Fruit fly (Drosophila melanogaster) whole organism, wandering third instar larva: Measurements from ENCODE around the gene Myt1.

Experiments
- Abd-B ChIP-seq: fragments of >200 bp; optimal IDR thresholded peaks from 2 replicates; lab custom pipeline; 2017; ENCODE audit warnings: missing biosample characterization, missing genetic modification characterization
- CG32264 ChIP-seq: fragments of 200-800 bp; sonication (Bioruptor generic); optimal IDR thresholded peaks from 2 replicates; lab custom pipeline; 2016; ENCODE audit warnings: missing biosample characterization, missing genetic modification characterization
- CG9705 ChIP-seq: fragments of 200-800 bp; sonication (Bioruptor generic); optimal IDR thresholded peaks from 2 replicates; lab custom pipeline; 2018; ENCODE audit warnings: missing biosample characterization, mild to moderate bottlenecking, missing genetic modification characterization
- CrebA ChIP-seq: fragments of 200-800 bp; sonication (Bioruptor generic); optimal IDR thresholded peaks from 2 replicates; lab custom pipeline; 2016; ENCODE audit warnings: missing biosample characterization, mild to moderate bottlenecking, missing genetic modification characterization, borderline replicate concordance
- Dfd ChIP-seq: fragments of >200 bp; optimal IDR thresholded peaks from 2 replicates; lab custom pipeline; 2017; ENCODE audit warnings: missing biosample characterization, missing genetic modification characterization
- Dif ChIP-seq: fragments of 200-275, 200-300 bp; sonication (Bioruptor generic); optimal IDR thresholded peaks from 2 replicates; lab custom pipeline; 2018; ENCODE audit warnings: missing biosample characterization, missing genetic modification characterization; ENCODE audit not compliant: partially characterized antibody
- GATAd ChIP-seq: sonication (Bioruptor generic); optimal IDR thresholded peaks from 2 replicates; lab custom pipeline; 2016; ENCODE audit warnings: missing biosample characterization, missing genetic modification characterization
- HLH106 ChIP-seq: fragments of 200-800 bp; optimal IDR thresholded peaks from 3 replicates; lab custom pipeline; 2019; ENCODE audit warnings: missing biosample characterization, mild to moderate bottlenecking, missing genetic modification characterization, moderate library complexity
- Hnf4 ChIP-seq: fragments of 200-800 bp; sonication (Bioruptor generic); optimal IDR thresholded peaks from 2 replicates; lab custom pipeline; 2016; ENCODE audit warnings: missing biosample characterization, mild to moderate bottlenecking, missing genetic modification characterization
- Hr78 ChIP-seq: fragments of >200 bp; optimal IDR thresholded peaks from 2 replicates; lab custom pipeline; 2017; ENCODE audit warnings: missing biosample characterization, missing genetic modification characterization
- Hr83 ChIP-seq: fragments of 200-300 bp; sonication (Bioruptor generic); optimal IDR thresholded peaks from 2 replicates; lab custom pipeline; 2016; ENCODE audit warnings: missing biosample characterization, mild to moderate bottlenecking, missing genetic modification characterization, moderate library complexity; ENCODE audit not compliant: poor library complexity, severe bottlenecking
- Jra ChIP-seq: sonication (Bioruptor generic); optimal IDR thresholded peaks from 2 replicates; lab custom pipeline; 2016; ENCODE audit warnings: missing biosample characterization, missing genetic modification characterization
- Mio ChIP-seq: sonication (Bioruptor generic); optimal IDR thresholded peaks from 2 replicates; lab custom pipeline; 2016; ENCODE audit warnings: missing biosample characterization, missing genetic modification characterization
- Myc ChIP-seq: fragments of >200 bp; optimal IDR thresholded peaks from 2 replicates; lab custom pipeline; 2017
- N ChIP-seq: fragments of >200 bp; optimal IDR thresholded peaks from 2 replicates; lab custom pipeline; 2018; ENCODE audit warnings: missing biosample characterization, missing external identifiers, missing genetic modification characterization
- OdsH ChIP-seq: fragments of 200-800 bp; sonication (Bioruptor generic); optimal IDR thresholded peaks from 2 replicates; lab custom pipeline; 2016; ENCODE audit warnings: missing biosample characterization, mild to moderate bottlenecking, missing genetic modification characterization
- Rel ChIP-seq, 2 experiments: fragments of 200-800 bp; sonication (Bioruptor generic) in 1 of 2; optimal IDR thresholded peaks; 2 replicates in 1 of 2; 3 replicates in 1 of 2; lab custom pipeline; 2016 to 2019; ENCODE audit warnings: mild to moderate bottlenecking in 2 of 2, missing biosample characterization in 2 of 2, missing genetic modification characterization in 2 of 2, moderate library complexity in 1 of 2
- Sp1 ChIP-seq: fragments of 200-800 bp; sonication (Bioruptor generic); optimal IDR thresholded peaks from 3 replicates; lab custom pipeline; 2019; ENCODE audit warnings: missing biosample characterization, mild to moderate bottlenecking, missing genetic modification characterization, moderate library complexity
- Vsx2 ChIP-seq: fragments of 200-300, 225-300 bp; sonication (Bioruptor generic); optimal IDR thresholded peaks from 2 replicates; lab custom pipeline; 2018; ENCODE audit warnings: missing biosample characterization, missing genetic modification characterization; ENCODE audit not compliant: partially characterized antibody
- br ChIP-seq: fragments of 200-800 bp; sonication (Bioruptor generic); optimal IDR thresholded peaks from 2 replicates; lab custom pipeline; 2016; ENCODE audit warnings: missing biosample characterization, missing genetic modification characterization
- brk ChIP-seq: fragments of 200-800 bp; sonication (Bioruptor generic); optimal IDR thresholded peaks from 2 replicates; lab custom pipeline; 2016; ENCODE audit warnings: missing biosample characterization, mild to moderate bottlenecking, missing genetic modification characterization
- dl ChIP-seq, 2 experiments: fragments of 175-275, 200-275 bp in 1 of 2; fragments of 200-275 bp in 1 of 2; sonication (Bioruptor generic); optimal IDR thresholded peaks; lab custom pipeline; 2018; ENCODE audit warnings: mild to moderate bottlenecking in 2 of 2, missing biosample characterization in 2 of 2, missing genetic modification characterization in 2 of 2, moderate library complexity in 2 of 2; ENCODE audit not compliant: partially characterized antibody in 2 of 2, insufficient read depth in 1 of 2
- dmrt93B ChIP-seq: fragments of 200-800 bp; sonication (Bioruptor generic); optimal IDR thresholded peaks from 2 replicates; lab custom pipeline; 2018; ENCODE audit warnings: missing biosample characterization, mild to moderate bottlenecking, missing genetic modification characterization
- dsf ChIP-seq: sonication (Bioruptor generic); optimal IDR thresholded peaks from 2 replicates; lab custom pipeline; 2016; ENCODE audit warnings: missing biosample characterization, missing genetic modification characterization, borderline replicate concordance
- ey ChIP-seq: fragments of 200-800 bp; sonication (Bioruptor generic); optimal IDR thresholded peaks from 2 replicates; lab custom pipeline; 2016; ENCODE audit warnings: missing biosample characterization, missing genetic modification characterization
- foxo ChIP-seq, 2 experiments: fragments of 200-800 bp; sonication (Bioruptor generic); optimal IDR thresholded peaks; 2 replicates in 1 of 2; 3 replicates in 1 of 2; lab custom pipeline; 2016 to 2017; ENCODE audit warnings: missing biosample characterization in 2 of 2, missing genetic modification characterization in 2 of 2
- fru ChIP-seq: fragments of 200-800 bp; sonication (Bioruptor generic); optimal IDR thresholded peaks from 3 replicates; lab custom pipeline; 2016; ENCODE audit warnings: missing biosample characterization, mild to moderate bottlenecking, missing genetic modification characterization
- h ChIP-seq: fragments of 200-800 bp; sonication (Bioruptor generic); optimal IDR thresholded peaks from 3 replicates; lab custom pipeline; 2016; ENCODE audit warnings: missing biosample characterization, mild to moderate bottlenecking, missing genetic modification characterization
- jim ChIP-seq: fragments of 175-275, 200-325 bp; sonication (Bioruptor generic); optimal IDR thresholded peaks from 2 replicates; lab custom pipeline; 2016; ENCODE audit warnings: missing biosample characterization, mild to moderate bottlenecking, missing genetic modification characterization
- lola ChIP-seq: fragments of >200 bp; optimal IDR thresholded peaks from 2 replicates; lab custom pipeline; 2017; ENCODE audit warnings: missing biosample characterization, missing genetic modification characterization
- pan ChIP-seq: fragments of >200 bp; optimal IDR thresholded peaks from 2 replicates; lab custom pipeline; 2017
- psq ChIP-seq: fragments of 200-800 bp; sonication (Bioruptor generic); optimal IDR thresholded peaks from 3 replicates; lab custom pipeline; 2017; ENCODE audit warnings: missing biosample characterization, mild to moderate bottlenecking, missing genetic modification characterization, moderate library complexity
- rgr ChIP-seq: fragments of 200-800 bp; sonication (Bioruptor generic); optimal IDR thresholded peaks from 3 replicates; lab custom pipeline; 2016; ENCODE audit warnings: missing biosample characterization, mild to moderate bottlenecking, missing genetic modification characterization
- sage ChIP-seq: fragments of 200-800 bp; sonication (Bioruptor generic); optimal IDR thresholded peaks from 2 replicates; lab custom pipeline; 2016; ENCODE audit warnings: missing biosample characterization, mild to moderate bottlenecking, missing genetic modification characterization
- sv ChIP-seq: fragments of 200-800 bp; sonication (Bioruptor generic); optimal IDR thresholded peaks from 3 replicates; lab custom pipeline; 2016; ENCODE audit warnings: missing biosample characterization, missing genetic modification characterization
- tai ChIP-seq: sonication (Bioruptor generic); optimal IDR thresholded peaks from 2 replicates; lab custom pipeline; 2016; ENCODE audit warnings: missing biosample characterization, missing genetic modification characterization
- usp ChIP-seq: fragments of >200 bp; optimal IDR thresholded peaks from 2 replicates; lab custom pipeline; 2017; ENCODE audit warnings: missing biosample characterization, missing genetic modification characterization
- woc ChIP-seq: sonication (Bioruptor generic); optimal IDR thresholded peaks from 2 replicates; lab custom pipeline; 2016; ENCODE audit warnings: missing biosample characterization, mild to moderate bottlenecking, missing genetic modification characterization

Myt1 gene

DNA sequence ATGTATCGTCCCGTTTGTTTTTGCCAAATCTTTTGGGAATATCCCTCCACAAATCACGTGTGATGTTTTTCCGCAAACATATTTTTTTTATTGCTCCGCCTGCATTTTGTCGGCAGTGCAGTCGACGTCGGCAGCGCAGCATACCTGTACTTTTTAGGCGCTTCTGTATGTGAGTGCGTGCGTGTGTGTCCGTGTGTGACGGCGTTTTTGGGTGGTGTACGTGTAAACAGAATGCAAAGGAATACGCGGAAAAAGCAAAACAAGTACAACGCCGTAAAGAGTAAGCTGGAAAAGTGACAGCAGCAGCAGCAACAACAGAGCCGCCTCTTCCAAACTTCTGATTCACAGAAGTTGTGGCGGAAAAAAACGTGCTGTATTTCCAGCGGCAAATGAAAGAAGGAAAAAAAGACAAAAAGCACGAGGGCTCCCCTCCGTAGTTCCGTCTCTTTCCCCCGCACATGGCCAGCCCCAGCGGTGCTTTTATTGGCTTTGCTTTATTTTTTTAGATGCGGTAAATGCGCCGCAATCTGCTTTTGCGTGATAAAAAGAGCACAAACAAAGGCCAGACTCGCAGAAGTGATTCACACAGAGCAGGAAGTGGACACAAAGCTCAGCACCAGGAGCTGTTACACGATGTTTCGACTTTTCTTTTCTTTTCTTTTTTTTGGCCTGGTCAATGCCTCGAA lies 9.1 kb downstream of the Myt1 start:
- TF ChIP-seq Vsx2 (GFP tag; lab: Kevin White, UChicago) (no peak), Jra (GFP tag; lab: Kevin White, UChicago) (no peak), Dif (GFP tag; lab: Kevin White, UChicago) (peak; percentile 8), jim (peak; percentile 41), N (GFP tag; lab: Kevin White, UChicago) (no peak), brk (GFP tag; lab: Kevin White, UChicago) (no peak), Hr83 (GFP tag; lab: Kevin White, UChicago) (no peak), Myc (lab: Kevin White, UChicago) (no peak), fru (GFP tag; lab: Kevin White, UChicago) (no peak), Rel (GFP tag; optimal IDR thresholded peaks at IDR 0.05; lab: Kevin White, UChicago) (no peak), Rel (tag; optimal IDR thresholded peaks at IDR 0.05; lab: Kevin White, UChicago) (peak; percentile 95), sv (no peak), psq (peak; percentile 95), HLH106 (peak; percentile 9), CrebA (GFP tag; lab: Kevin White, UChicago) (no peak), h (no peak), sage (no peak), Sp1 (GFP tag; lab: Kevin White, UChicago) (peak; percentile 60), dmrt93B (GFP tag; lab: Kevin White, UChicago) (no peak), foxo (GFP tag; optimal IDR thresholded peaks at IDR 0.05; lab: Kevin White, UChicago) (no peak), lola (GFP tag; lab: Kevin White, UChicago) (no peak), CG9705 (peak; percentile 15), br (no peak)

DNA sequence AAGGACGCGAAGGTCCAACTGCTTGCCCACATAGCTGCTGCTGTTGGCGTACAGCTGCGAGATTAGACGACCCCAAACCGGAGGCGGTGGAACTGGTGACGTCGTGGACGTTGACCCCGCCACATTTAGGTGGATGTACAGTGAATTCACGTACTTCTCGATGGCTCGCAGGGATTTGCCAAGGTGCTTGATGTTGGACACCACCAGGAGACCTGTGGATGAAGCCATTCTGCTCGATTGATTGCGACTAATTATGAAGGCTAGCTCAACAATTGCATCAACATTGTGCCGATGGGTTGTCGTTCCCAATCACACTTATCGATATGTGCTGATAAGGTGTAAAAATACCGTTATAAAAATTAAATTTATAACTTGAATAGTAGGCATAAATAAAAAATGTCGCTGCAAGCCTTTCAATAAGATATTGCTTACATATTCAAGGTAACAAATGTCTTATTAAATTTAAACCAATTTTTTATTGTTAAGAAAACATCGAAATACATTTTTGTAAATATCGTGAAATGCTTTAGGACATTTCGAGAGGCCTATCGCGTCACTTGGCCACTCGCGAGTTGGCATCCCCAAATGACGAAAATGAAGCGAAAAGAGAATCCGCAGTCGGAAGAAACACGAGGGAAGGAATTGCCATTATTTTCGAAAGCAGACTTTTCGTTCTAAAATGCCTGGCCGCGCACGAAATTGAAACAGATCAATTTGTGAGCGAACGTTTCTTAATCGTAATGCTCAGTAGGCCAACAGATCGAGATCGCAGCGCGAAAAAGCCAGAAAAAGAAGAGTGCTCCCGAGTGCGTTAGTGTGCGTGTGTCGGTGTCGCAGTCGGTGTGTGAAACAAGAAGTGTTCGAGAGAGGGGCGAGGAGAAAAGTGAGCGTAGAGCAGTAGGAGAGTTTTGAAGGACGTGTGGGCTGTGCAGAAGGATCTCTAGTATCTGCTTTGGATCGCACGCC lies 10.6 kb downstream of the Myt1 start, which contains the start of the genes Ppat-Dpck and scny:
Ppat-Dpck (minus strand) TSS at position 263 of the 966 bp plus-strand sequence.
scny (plus strand) TSS at position 471 of the 966 bp plus-strand sequence.
- TF ChIP-seq ey (GFP tag; lab: Kevin White, UChicago) (no peak), psq (peak; percentile 99), Jra (GFP tag; lab: Kevin White, UChicago) (peak; percentile 76), usp (GFP tag; lab: Kevin White, UChicago) (no peak), dsf (GFP tag; lab: Kevin White, UChicago) (no peak), Sp1 (GFP tag; lab: Kevin White, UChicago) (peak; percentile 33), fru (GFP tag; lab: Kevin White, UChicago) (no peak), Mio (GFP tag; lab: Kevin White, UChicago) (no peak), Hr83 (GFP tag; lab: Kevin White, UChicago) (peak; percentile 18), sv (no peak), rgr (peak; percentile 35), Abd-B (GFP tag; lab: Kevin White, UChicago) (no peak), HLH106 (peak; percentile 13), Vsx2 (GFP tag; lab: Kevin White, UChicago) (no peak), Dfd (GFP tag; lab: Kevin White, UChicago) (no peak), Rel (GFP tag; optimal IDR thresholded peaks at IDR 0.05; lab: Kevin White, UChicago) (no peak), Rel (tag; optimal IDR thresholded peaks at IDR 0.05; lab: Kevin White, UChicago) (peak; percentile 21), Hnf4 (GFP tag; lab: Kevin White, UChicago) (no peak), jim (no peak), GATAd (GFP tag; lab: Kevin White, UChicago) (no peak), dmrt93B (GFP tag; lab: Kevin White, UChicago) (no peak), woc (no peak), dl (GFP tag; optimal IDR thresholded peaks at IDR 0.05; lab: Kevin White, UChicago; ENCODE audit: insufficient read depth in 1 of 2, partially characterized antibody in 2 of 2) (no peak), Hr78 (GFP tag; lab: Kevin White, UChicago) (no peak), brk (GFP tag; lab: Kevin White, UChicago) (no peak), CrebA (GFP tag; lab: Kevin White, UChicago) (no peak), CG32264 (GFP tag; lab: Kevin White, UChicago) (no peak), tai (no peak), br (no peak), Myc (lab: Kevin White, UChicago) (no peak), Dif (GFP tag; lab: Kevin White, UChicago) (no peak), CG9705 (no peak), pan (lab: Kevin White, UChicago) (no peak), lola (GFP tag; lab: Kevin White, UChicago) (no peak), foxo (GFP tag; optimal IDR thresholded peaks at IDR 0.05; lab: Kevin White, UChicago) (peak in 1 of 2 experiments; percentile 43), sage (no peak), h (peak; percentile 57), OdsH (GFP tag; lab: Kevin White, UChicago) (peak; percentile 1), N (GFP tag; lab: Kevin White, UChicago) (peak; percentile 49)
